Fruit fly (Drosophila melanogaster) whole organism, embryonic: ENCODE data around the gene RpS5b.

Experiments used
- Adf1 ChIP-seq: fragments of 200-800 bp; sonication (Bioruptor generic); IDR thresholded peaks from 2 replicates; pipeline ENCODE4 v1.3.6; 2022; ENCODE audit warnings: missing biosample characterization, missing genetic modification characterization
- Atf-2 ChIP-seq: fragments of 200-800 bp; sonication (Bioruptor generic); optimal IDR thresholded peaks from 2 replicates; lab custom pipeline; 2016; ENCODE audit warnings: missing biosample characterization, missing genetic modification characterization
- BEAF-32 ChIP-seq: fragments of 200-800 bp; sonication (Bioruptor generic); optimal IDR thresholded peaks from 3 replicates; lab custom pipeline; 2017; ENCODE audit warnings: missing biosample characterization, missing genetic modification characterization, mild to moderate bottlenecking, moderate library complexity, missing genetic modification reagents
- BtbVII ChIP-seq: fragments of 200-800 bp; sonication (Bioruptor generic); optimal IDR thresholded peaks from 3 replicates; lab custom pipeline; 2017; ENCODE audit warnings: missing biosample characterization, mild to moderate bottlenecking, missing genetic modification characterization
- CG11247 ChIP-seq: fragments of 200-800 bp; sonication (Bioruptor generic); IDR thresholded peaks from 2 replicates; pipeline ENCODE4 v1.3.6; 2022; ENCODE audit warnings: missing biosample characterization, missing genetic modification characterization
- CG11504 ChIP-seq: fragments of 200-800 bp; sonication (Bioruptor generic); optimal IDR thresholded peaks from 3 replicates; lab custom pipeline; 2019; ENCODE audit warnings: missing biosample characterization, mild to moderate bottlenecking, missing genetic modification characterization, moderate library complexity
- CG13624 ChIP-seq: fragments of 200-800 bp; sonication (Bioruptor generic); optimal IDR thresholded peaks from 2 replicates; lab custom pipeline; 2016; ENCODE audit warnings: missing biosample characterization, missing genetic modification characterization
- CG14014 ChIP-seq: fragments of 200-800 bp; sonication (Bioruptor generic); IDR thresholded peaks from 2 replicates; pipeline ENCODE4 v1.3.6; 2022; ENCODE audit warnings: missing biosample characterization, missing genetic modification characterization
- CG15601 ChIP-seq: fragments of 200-800 bp; sonication (Bioruptor generic); optimal IDR thresholded peaks from 3 replicates; lab custom pipeline; 2019; ENCODE audit warnings: missing biosample characterization, mild to moderate bottlenecking, missing genetic modification characterization, moderate library complexity
- CG15696 ChIP-seq: fragments of 200-800 bp; sonication (Bioruptor generic); optimal IDR thresholded peaks from 2 replicates; lab custom pipeline; 2019; ENCODE audit warnings: missing biosample characterization, mild to moderate bottlenecking, missing genetic modification characterization, moderate library complexity
- CG16779 ChIP-seq: fragments of 200-800 bp; sonication (Bioruptor generic); IDR thresholded peaks from 2 replicates; pipeline ENCODE4 v1.3.6; 2022; ENCODE audit warnings: missing biosample characterization, missing genetic modification characterization
- CG16813 ChIP-seq: fragments of 200-800 bp; sonication (Bioruptor generic); IDR thresholded peaks from 3 replicates; pipeline ENCODE4 v1.3.6; 2022; ENCODE audit warnings: missing biosample characterization, missing genetic modification characterization; ENCODE audit not compliant: partially characterized antibody
- CG17385 ChIP-seq: fragments of 200-800 bp; sonication (Bioruptor generic); optimal IDR thresholded peaks from 3 replicates; lab custom pipeline; 2018; ENCODE audit warnings: missing biosample characterization, mild to moderate bottlenecking, missing genetic modification characterization
- CG17829 ChIP-seq: fragments of 200-800 bp; optimal IDR thresholded peaks from 2 replicates; lab custom pipeline; 2019; ENCODE audit warnings: missing biosample characterization, mild to moderate bottlenecking, missing genetic modification characterization, moderate library complexity
- CG2120 ChIP-seq: fragments of 200-800 bp; sonication (Bioruptor generic); optimal IDR thresholded peaks from 3 replicates; lab custom pipeline; 2016; ENCODE audit warnings: missing biosample characterization, missing genetic modification characterization
- CG30020 ChIP-seq: fragments of 200-800 bp; optimal IDR thresholded peaks from 2 replicates; lab custom pipeline; 2019; ENCODE audit warnings: missing biosample characterization, mild to moderate bottlenecking, missing genetic modification characterization, moderate library complexity
- CG30431 ChIP-seq: fragments of 200-800 bp; sonication (Bioruptor generic); optimal IDR thresholded peaks from 2 replicates; lab custom pipeline; 2017; ENCODE audit warnings: missing biosample characterization, missing genetic modification characterization
- CG3407 ChIP-seq: fragments of 200-800 bp; sonication (Bioruptor generic); optimal IDR thresholded peaks from 2 replicates; lab custom pipeline; 2018; ENCODE audit warnings: missing biosample characterization, mild to moderate bottlenecking, missing genetic modification characterization
- CG34422 ChIP-seq: fragments of 200-800 bp; sonication (Bioruptor generic); IDR thresholded peaks from 3 replicates; pipeline ENCODE4 v1.3.6; 2022; ENCODE audit warnings: missing biosample characterization, missing genetic modification characterization
- CG8359 ChIP-seq: fragments of 200-800 bp; sonication (Bioruptor generic); optimal IDR thresholded peaks from 2 replicates; lab custom pipeline; 2017; ENCODE audit warnings: missing biosample characterization, mild to moderate bottlenecking, missing genetic modification characterization, borderline replicate concordance
- CG9932 ChIP-seq: fragments of 200-800 bp; sonication (Bioruptor generic); IDR thresholded peaks from 2 replicates; pipeline ENCODE4 v1.3.6; 2022; ENCODE audit warnings: missing biosample characterization, missing genetic modification characterization
- Dip2 ChIP-seq: fragments of 200-800 bp; sonication (Bioruptor generic); IDR thresholded peaks from 2 replicates; pipeline ENCODE4 v1.3.6; 2022; ENCODE audit warnings: missing biosample characterization, missing genetic modification characterization
- Dll ChIP-seq: fragments of 200-800 bp; sonication (Bioruptor generic); IDR thresholded peaks from 4 replicates; pipeline ENCODE4 v1.3.6; 2022; ENCODE audit warnings: missing biosample characterization, missing genetic modification characterization; ENCODE audit not compliant: partially characterized antibody
- Ets65A ChIP-seq: fragments of 200-800 bp; sonication (Bioruptor generic); peaks from one replicate; lab custom pipeline; 2016; ENCODE audit warnings: missing biosample characterization, missing genetic modification characterization
- H15 ChIP-seq: fragments of 200-800 bp; sonication (Bioruptor generic); IDR thresholded peaks from 3 replicates; pipeline ENCODE4 v1.3.6; 2022; ENCODE audit warnings: missing biosample characterization, missing genetic modification characterization
- Hand ChIP-seq: fragments of 200-800 bp; sonication (Bioruptor generic); optimal IDR thresholded peaks from 2 replicates; lab custom pipeline; 2017; ENCODE audit warnings: mild to moderate bottlenecking, missing biosample characterization, missing genetic modification reagents, missing genetic modification characterization
- Hr78 ChIP-seq, 2 experiments: fragments of 200-800 bp in 1 of 2; fragments of >200 bp in 1 of 2; sonication (Bioruptor generic) in 1 of 2; optimal IDR thresholded peaks; 2 replicates each; lab custom pipeline; 2017 to 2019; ENCODE audit warnings: missing biosample characterization in 2 of 2, missing genetic modification characterization in 2 of 2, mild to moderate bottlenecking in 1 of 2, moderate library complexity in 1 of 2
- NFAT ChIP-seq: fragments of 200-800 bp; sonication (Bioruptor generic); IDR thresholded peaks from 2 replicates; pipeline ENCODE4 v1.3.6; 2022; ENCODE audit warnings: missing biosample characterization, missing genetic modification characterization
- Ravus ChIP-seq: fragments of 200-800 bp; sonication (Bioruptor generic); IDR thresholded peaks from 2 replicates; pipeline ENCODE4 v1.3.6; 2022; ENCODE audit warnings: missing biosample characterization, missing genetic modification characterization
- Rfx ChIP-seq: fragments of 200-800 bp; sonication (Bioruptor generic); IDR thresholded peaks from 2 replicates; pipeline ENCODE4 v1.3.6; 2022; ENCODE audit warnings: missing biosample characterization, missing genetic modification characterization
- Rx ChIP-seq: fragments of 200-800 bp; sonication (Bioruptor generic); IDR thresholded peaks from 2 replicates; pipeline ENCODE4 v1.3.6; 2022; ENCODE audit warnings: missing biosample characterization, missing genetic modification characterization
- Sry-β ChIP-seq: fragments of 200-800 bp; sonication (Bioruptor generic); optimal IDR thresholded peaks from 2 replicates; lab custom pipeline; 2018; ENCODE audit warnings: missing biosample characterization, mild to moderate bottlenecking, missing genetic modification characterization, moderate library complexity
- Taf1 ChIP-seq: fragments of 200-800 bp; sonication (Bioruptor generic); IDR thresholded peaks from 2 replicates; pipeline ENCODE4 v1.3.6; 2022; ENCODE audit warnings: missing biosample characterization, missing genetic modification characterization
- ase ChIP-seq: fragments of 200-800 bp; sonication (Bioruptor generic); IDR thresholded peaks from 3 replicates; pipeline ENCODE4 v1.3.6; 2022; ENCODE audit warnings: missing biosample characterization, missing genetic modification characterization
- chn ChIP-seq: fragments of 200-800 bp; sonication (Bioruptor generic); optimal IDR thresholded peaks from 2 replicates; lab custom pipeline; 2016; ENCODE audit warnings: missing biosample characterization, missing genetic modification characterization
- corto ChIP-seq: fragments of 200-800 bp; sonication (Bioruptor generic); optimal IDR thresholded peaks from 2 replicates; lab custom pipeline; 2016; ENCODE audit warnings: missing biosample characterization, mild to moderate bottlenecking, missing genetic modification characterization, moderate library complexity
- crc ChIP-seq: fragments of 200-800 bp; sonication (Bioruptor generic); optimal IDR thresholded peaks from 2 replicates; lab custom pipeline; 2016; ENCODE audit warnings: missing biosample characterization, missing genetic modification characterization
- dimm ChIP-seq: fragments of 200-800 bp; sonication (Bioruptor generic); IDR thresholded peaks from 2 replicates; pipeline ENCODE4 v1.3.6; 2022; ENCODE audit warnings: missing biosample characterization, missing genetic modification characterization
- dysf ChIP-seq: fragments of 200-800 bp; sonication (Bioruptor generic); IDR thresholded peaks from 3 replicates; pipeline ENCODE4 v1.3.6; 2022; ENCODE audit warnings: missing biosample characterization, missing genetic modification characterization
- fd3F ChIP-seq: fragments of 200-800 bp; sonication (Bioruptor generic); optimal IDR thresholded peaks from 2 replicates; lab custom pipeline; 2018; ENCODE audit warnings: missing biosample characterization, mild to moderate bottlenecking, missing genetic modification characterization, moderate library complexity
- gsb-n ChIP-seq: fragments of 200-800 bp; sonication (Bioruptor generic); optimal IDR thresholded peaks from 3 replicates; lab custom pipeline; 2018; ENCODE audit warnings: missing biosample characterization, mild to moderate bottlenecking, missing genetic modification characterization
- hkb ChIP-seq, 2 experiments: fragments of 200-800 bp in 1 of 2; fragments of >200 bp in 1 of 2; sonication (Bioruptor generic) in 1 of 2; IDR thresholded peaks in 1 of 2; optimal IDR thresholded peaks in 1 of 2; 2 replicates each; pipeline versions ENCODE4 v1.3.6 to Lab custom; 2017 to 2022; ENCODE audit warnings: missing biosample characterization in 1 of 2, missing genetic modification characterization in 1 of 2
- maf-S ChIP-seq: fragments of 200-800 bp; sonication (Bioruptor generic); optimal IDR thresholded peaks from 2 replicates; lab custom pipeline; 2016; ENCODE audit warnings: missing biosample characterization, missing genetic modification characterization
- nom ChIP-seq: fragments of 200-800 bp; sonication (Bioruptor generic); optimal IDR thresholded peaks from 2 replicates; lab custom pipeline; 2017; ENCODE audit warnings: missing biosample characterization, missing genetic modification characterization, mild to moderate bottlenecking, moderate library complexity, missing genetic modification reagents
- phol ChIP-seq: fragments of 200-800 bp; sonication (Bioruptor generic); optimal IDR thresholded peaks from 3 replicates; lab custom pipeline; 2018; ENCODE audit warnings: missing biosample characterization, mild to moderate bottlenecking, missing genetic modification characterization, moderate library complexity
- row ChIP-seq: fragments of 200-800 bp; sonication (Bioruptor generic); IDR thresholded peaks from 3 replicates; pipeline ENCODE4 v1.3.6; 2022; ENCODE audit warnings: missing biosample characterization, missing genetic modification characterization
- sisA ChIP-seq: fragments of 200-800 bp; sonication (Bioruptor generic); IDR thresholded peaks from 2 replicates; pipeline ENCODE4 v1.3.6; 2022; ENCODE audit warnings: missing biosample characterization, missing genetic modification characterization
- trem ChIP-seq: fragments of 200-800 bp; optimal IDR thresholded peaks from 3 replicates; lab custom pipeline; 2019; ENCODE audit warnings: missing biosample characterization, mild to moderate bottlenecking, missing genetic modification characterization, moderate library complexity
- unpg ChIP-seq: fragments of 200-800 bp; sonication (Bioruptor generic); optimal IDR thresholded peaks from 3 replicates; lab custom pipeline; 2018; ENCODE audit warnings: missing biosample characterization, mild to moderate bottlenecking, missing genetic modification characterization, moderate library complexity
- zfh2 ChIP-seq: fragments of 200-800 bp; sonication (Bioruptor generic); optimal IDR thresholded peaks from 2 replicates; lab custom pipeline; 2016; ENCODE audit warnings: missing biosample characterization, missing genetic modification characterization

The RpS5b gene

DNA sequence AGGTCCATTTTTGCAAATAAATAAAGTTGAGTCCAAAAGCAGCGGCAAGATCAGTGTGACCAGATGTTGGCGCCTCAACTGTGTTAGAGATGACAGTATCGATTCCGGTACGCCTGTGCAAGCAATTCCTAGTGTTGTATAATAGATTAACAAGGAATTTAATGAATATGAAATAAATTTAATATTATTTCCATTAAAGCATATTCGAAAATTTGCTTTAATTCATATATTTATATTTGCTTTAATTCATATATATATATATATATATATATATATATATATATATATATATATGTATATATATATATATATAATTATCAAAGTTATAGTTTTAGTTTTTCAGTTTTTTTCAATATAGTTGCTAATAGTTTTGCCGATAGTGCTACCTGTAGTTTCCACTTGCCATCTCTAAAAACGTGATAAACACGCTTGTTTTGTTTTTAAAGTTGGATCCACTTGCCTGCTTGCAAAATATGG, 3.0 kb downstream of the RpS5b start, which contains the start of the genes Nup93-2 and CG3817 (continued):
- TF ChIP-seq Sry-β: no peak
- TF ChIP-seq dysf (GFP tag; lab: Robert Waterston, UW): peak; percentile 68
- TF ChIP-seq Ets65A: peak; percentile 97
- peak; percentile 89 for TF ChIP-seq CG9932
- TF ChIP-seq CG30020 (tag; lab: Kevin White, UChicago): peak; percentile 74
- peak; percentile 71; the same call in 1 of the 3 replicates for TF ChIP-seq CG34422 (GFP tag; lab: Robert Waterston, UW)
- TF ChIP-seq Ravus (GFP tag; lab: Robert Waterston, UW): no peak
- TF ChIP-seq maf-S (GFP tag; lab: Kevin White, UChicago): peak; percentile 6
- peak; percentile 80 for TF ChIP-seq CG17829 (tag; lab: Kevin White, UChicago)
- TF ChIP-seq CG17385 (GFP tag; lab: Kevin White, UChicago): peak; percentile 16
- TF ChIP-seq phol: peak; percentile 85
- no peak for TF ChIP-seq Dip2 (GFP tag; lab: Robert Waterston, UW)
- no peak for TF ChIP-seq Hand
- TF ChIP-seq sisA: peak; percentile 60
- peak; percentile 75 for TF ChIP-seq CG16813 (GFP tag; lab: Robert Waterston, UW)
- TF ChIP-seq BtbVII (GFP tag; lab: Kevin White, UChicago): no peak
- TF ChIP-seq CG3407 (GFP tag; lab: Kevin White, UChicago): peak; percentile 16
- no peak for TF ChIP-seq Atf-2
- peak; percentile 71 for TF ChIP-seq BEAF-32 (GFP tag; lab: Kevin White, UChicago)
- TF ChIP-seq CG14014 (GFP tag; lab: Robert Waterston, UW): 0 out of 2 replicates have a peak, but pooled peaks have one; percentile 16
- TF ChIP-seq CG2120 (GFP tag; lab: Kevin White, UChicago): peak; percentile 64
- TF ChIP-seq row (GFP tag; lab: Robert Waterston, UW): peak; percentile 86
- peak; percentile 60 for TF ChIP-seq Rx (GFP tag; lab: Robert Waterston, UW)
- peak; percentile 82 for TF ChIP-seq Rfx
- TF ChIP-seq CG16779 (GFP tag; lab: Robert Waterston, UW): no peak
- peak; percentile 60; the same call in 1 of the 4 replicates for TF ChIP-seq Dll
- no peak for TF ChIP-seq gsb-n (tag; lab: Kevin White, UChicago)
- TF ChIP-seq CG15696 (tag; lab: Kevin White, UChicago): peak; percentile 17
- peak; percentile 13 for TF ChIP-seq chn (GFP tag; lab: Kevin White, UChicago)
- TF ChIP-seq dimm (GFP tag; lab: Robert Waterston, UW): no peak
- TF ChIP-seq Adf1 (GFP tag; lab: Robert Waterston, UW): no peak
- peak; percentile 25; the same call in 1 of the 2 replicates for TF ChIP-seq CG11247 (GFP tag; lab: Robert Waterston, UW)
- peak; percentile 76 for TF ChIP-seq unpg
- no peak for TF ChIP-seq corto (GFP tag; lab: Kevin White, UChicago)
- peak; percentile 52; the same call in 1 of the 2 replicates for TF ChIP-seq Taf1 (GFP tag; lab: Robert Waterston, UW)
- no peak for TF ChIP-seq trem
- TF ChIP-seq ase (GFP tag; lab: Robert Waterston, UW): no peak
- no peak for TF ChIP-seq Hr78 (GFP tag; optimal IDR thresholded peaks at IDR 0.05; lab: Kevin White, UChicago)
- TF ChIP-seq CG8359 (GFP tag; lab: Kevin White, UChicago): no peak
- TF ChIP-seq crc (GFP tag; lab: Kevin White, UChicago): peak; percentile 31
- peak; percentile 24 for TF ChIP-seq CG30431
- TF ChIP-seq hkb (optimal IDR thresholded peaks at IDR 0.05; lab: Kevin White, UChicago): no peak
- TF ChIP-seq hkb (GFP tag; IDR thresholded peaks at IDR 0.05; lab: Robert Waterston, UW): peak; percentile 49; the same call in 1 of the 2 replicates
- TF ChIP-seq CG11504: peak; percentile 34
- TF ChIP-seq H15: 0 out of 3 replicates have a peak, but pooled peaks have one; percentile 36
- peak; percentile 19 for TF ChIP-seq fd3F (GFP tag; lab: Kevin White, UChicago)
- TF ChIP-seq NFAT (GFP tag; lab: Robert Waterston, UW): peak; percentile 58; the same call in 1 of the 2 replicates
- TF ChIP-seq CG13624: peak; percentile 50
- TF ChIP-seq CG15601 (tag; lab: Kevin White, UChicago): peak; percentile 7
- TF ChIP-seq nom: no peak
- TF ChIP-seq zfh2 (GFP tag; lab: Kevin White, UChicago): peak; percentile 59
